Fruit fly (Drosophila melanogaster) whole organism, pupa: ENCODE measurements around the gene CG31342.

Experiments
- CG10348 ChIP-seq: fragments of 200-800 bp; sonication (Bioruptor generic); IDR thresholded peaks from 2 replicates; pipeline ENCODE4 v1.3.6; 2022; ENCODE audit warnings: missing biosample characterization, missing genetic modification characterization
- CG12605 ChIP-seq: fragments of 200-800 bp; sonication (Bioruptor generic); IDR thresholded peaks from 2 replicates; pipeline ENCODE4 v1.3.6; 2022; ENCODE audit warnings: missing biosample characterization, missing genetic modification characterization
- CG13204 ChIP-seq: fragments of 200-800 bp; sonication (Bioruptor generic); optimal IDR thresholded peaks from 2 replicates; lab custom pipeline; 2018; ENCODE audit warnings: missing biosample characterization, mild to moderate bottlenecking, missing genetic modification characterization, moderate library complexity
- CG14655 ChIP-seq: fragments of 200-800 bp; sonication (Bioruptor generic); optimal IDR thresholded peaks from 3 replicates; lab custom pipeline; 2017; ENCODE audit warnings: mild to moderate bottlenecking, missing biosample characterization, missing genetic modification reagents, missing genetic modification characterization
- CG15710 ChIP-seq: fragments of 200-800 bp; sonication (Bioruptor generic); optimal IDR thresholded peaks from 2 replicates; lab custom pipeline; 2018; ENCODE audit warnings: missing biosample characterization, mild to moderate bottlenecking, missing genetic modification characterization, moderate library complexity
- CG17806 ChIP-seq: fragments of 200-800 bp; sonication (Bioruptor generic); optimal IDR thresholded peaks from 2 replicates; lab custom pipeline; 2018; ENCODE audit warnings: missing biosample characterization, mild to moderate bottlenecking, missing genetic modification characterization, moderate library complexity
- CG32121 ChIP-seq: fragments of 200-800 bp; sonication (Bioruptor generic); IDR thresholded peaks from 2 replicates; pipeline ENCODE4 v1.3.6; 2022; ENCODE audit warnings: missing biosample characterization, missing genetic modification characterization
- CG34367 ChIP-seq: fragments of 200-800 bp; sonication (Bioruptor generic); optimal IDR thresholded peaks from 2 replicates; lab custom pipeline; 2018; ENCODE audit warnings: missing biosample characterization, mild to moderate bottlenecking, missing genetic modification characterization
- CG4496 ChIP-seq: fragments of 200-800 bp; sonication (Bioruptor generic); IDR thresholded peaks from 3 replicates; pipeline ENCODE4 v1.3.6; 2022; ENCODE audit warnings: missing biosample characterization, missing genetic modification characterization
- CG8159 ChIP-seq: fragments of 200-800 bp; sonication (Bioruptor generic); optimal IDR thresholded peaks from 3 replicates; lab custom pipeline; 2018; ENCODE audit warnings: missing biosample characterization, mild to moderate bottlenecking, missing genetic modification characterization, moderate library complexity
- CG8301 ChIP-seq: fragments of 200-800 bp; sonication (Bioruptor generic); optimal IDR thresholded peaks from 2 replicates; lab custom pipeline; 2018; ENCODE audit warnings: missing biosample characterization, mild to moderate bottlenecking, missing genetic modification characterization
- CG9948 ChIP-seq: fragments of 200-800 bp; sonication (Bioruptor generic); optimal IDR thresholded peaks from 2 replicates; lab custom pipeline; 2018; ENCODE audit warnings: missing biosample characterization, mild to moderate bottlenecking, missing genetic modification characterization, moderate library complexity
- D1 ChIP-seq: fragments of 200-800 bp; sonication (Bioruptor generic); optimal IDR thresholded peaks from 2 replicates; lab custom pipeline; 2018; ENCODE audit warnings: missing biosample characterization, mild to moderate bottlenecking, missing genetic modification characterization, moderate library complexity
- EcR ChIP-seq: fragments of 200-800 bp; sonication (Bioruptor generic); optimal IDR thresholded peaks from 3 replicates; lab custom pipeline; 2019; ENCODE audit warnings: missing biosample characterization, missing genetic modification characterization, mild to moderate bottlenecking, moderate library complexity, missing genetic modification reagents
- Ets98B ChIP-seq: fragments of 200-800 bp; sonication (Bioruptor generic); IDR thresholded peaks from 2 replicates; pipeline ENCODE4 v1.3.6; 2022; ENCODE audit warnings: missing biosample characterization, missing genetic modification characterization
- Pif1A ChIP-seq: fragments of 200-800 bp; sonication (Bioruptor generic); optimal IDR thresholded peaks from 3 replicates; lab custom pipeline; 2016; ENCODE audit warnings: missing biosample characterization, missing genetic modification characterization
- Pif1B ChIP-seq: fragments of 200-800 bp; sonication (Bioruptor generic); optimal IDR thresholded peaks from 3 replicates; lab custom pipeline; 2016; ENCODE audit warnings: missing biosample characterization, missing genetic modification characterization
- Snoo ChIP-seq: fragments of 200-800 bp; sonication (Bioruptor generic); optimal IDR thresholded peaks from 3 replicates; lab custom pipeline; 2017; ENCODE audit warnings: missing biosample characterization, mild to moderate bottlenecking, missing genetic modification characterization, inconsistent platforms
- fd96Ca ChIP-seq: fragments of 200-800 bp; sonication (Bioruptor generic); IDR thresholded peaks from 3 replicates; pipeline ENCODE4 v1.3.6; 2022; ENCODE audit warnings: missing biosample characterization, missing genetic modification characterization
- gl ChIP-seq: fragments of 200-800 bp; sonication (Bioruptor generic); optimal IDR thresholded peaks from 2 replicates; lab custom pipeline; 2018; ENCODE audit warnings: missing biosample characterization, mild to moderate bottlenecking, missing genetic modification characterization
- rn ChIP-seq: fragments of 200-800 bp; sonication (Bioruptor generic); IDR thresholded peaks from 2 replicates; pipeline ENCODE4 v1.3.6; 2022; ENCODE audit warnings: missing biosample characterization, missing genetic modification characterization

CG31342 gene

dm6 chr3R:13010905-13011620 is 25.2 kb downstream of the CG31342 start, which contains the start of gene CG8031:
Gene CG8031, minus strand, starts transcription at chr3R:13011310.
- TF ChIP-seq CG34367 (no peak), rn (no peak), CG4496 (GFP tag; lab: Robert Waterston, UW) (0 out of 3 replicates have a peak, but pooled peaks have one; percentile 29), Ets98B (peak; percentile 12; the same call in 1 of the 2 replicates), CG32121 (GFP tag; lab: Robert Waterston, UW) (no peak), CG8159 (peak; percentile 99), CG14655 (GFP tag; lab: Kevin White, UChicago) (no peak), CG13204 (GFP tag; lab: Kevin White, UChicago) (no peak), EcR (GFP tag; lab: Kevin White, UChicago) (peak; percentile 100), CG10348 (GFP tag; lab: Robert Waterston, UW) (no peak)

DNA sequence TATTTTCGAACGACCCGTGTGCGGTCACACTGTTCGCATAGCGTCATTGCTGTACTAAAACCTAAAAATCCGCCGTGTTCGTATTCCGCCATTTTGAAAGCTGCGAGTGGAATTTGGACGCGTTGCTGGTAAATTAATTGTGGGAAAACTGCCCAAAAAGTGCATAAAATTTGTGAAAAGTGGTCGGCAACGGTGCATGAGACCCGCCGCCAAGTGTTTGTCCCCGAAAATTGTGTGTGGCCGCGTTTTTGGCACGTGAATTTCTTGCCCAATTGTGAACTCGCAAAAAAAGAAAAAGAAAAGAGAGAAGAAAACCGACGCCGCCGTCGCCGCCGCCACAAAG is 25.8 kb downstream of the CG31342 start, which contains the start of gene CtBP:
Gene CtBP (plus strand): TSS at position 29 of the 343 bp plus-strand sequence.
- TF ChIP-seq CG9948 (tag; lab: Kevin White, UChicago): no peak
- no peak for TF ChIP-seq rn
- no peak for TF ChIP-seq CG15710 (tag; lab: Kevin White, UChicago)
- no peak for TF ChIP-seq Pif1A (GFP tag; lab: Kevin White, UChicago)
- TF ChIP-seq CG10348 (GFP tag; lab: Robert Waterston, UW): no peak
- TF ChIP-seq EcR (GFP tag; lab: Kevin White, UChicago): no peak
- peak; percentile 14; the same call in 1 of the 2 replicates for TF ChIP-seq CG12605 (GFP tag; lab: Robert Waterston, UW)
- peak; percentile 23; the same call in 1 of the 3 replicates for TF ChIP-seq CG4496 (GFP tag; lab: Robert Waterston, UW)

dm6 chr3R:13012351-13012750 is 26.5 kb downstream of the CG31342 start:
- TF ChIP-seq fd96Ca (GFP tag; lab: Robert Waterston, UW): peak; percentile 90
- peak; percentile 68 for TF ChIP-seq CG8159
- no peak for TF ChIP-seq D1 (tag; lab: Kevin White, UChicago)
- peak; percentile 47 for TF ChIP-seq Snoo (tag; lab: Kevin White, UChicago)
- TF ChIP-seq Pif1A (GFP tag; lab: Kevin White, UChicago): peak; percentile 75
- TF ChIP-seq CG8301 (tag; lab: Kevin White, UChicago): peak; percentile 60
- TF ChIP-seq EcR (GFP tag; lab: Kevin White, UChicago): peak; percentile 72
- peak; percentile 48; the same call in 1 of the 2 replicates for TF ChIP-seq CG10348 (GFP tag; lab: Robert Waterston, UW)
- peak; percentile 47 for TF ChIP-seq CG9948 (tag; lab: Kevin White, UChicago)
- TF ChIP-seq CG32121 (GFP tag; lab: Robert Waterston, UW): peak; percentile 91
- peak; percentile 73; the same call in 1 of the 2 replicates for TF ChIP-seq CG12605 (GFP tag; lab: Robert Waterston, UW)
- TF ChIP-seq Pif1B (GFP tag; lab: Kevin White, UChicago): peak; percentile 63
- TF ChIP-seq gl: peak; percentile 58
- TF ChIP-seq rn: peak; percentile 43; the same call in 1 of the 2 replicates
- TF ChIP-seq CG14655 (GFP tag; lab: Kevin White, UChicago): no peak
- peak; percentile 91 for TF ChIP-seq CG4496 (GFP tag; lab: Robert Waterston, UW)
- TF ChIP-seq CG17806 (tag; lab: Kevin White, UChicago): peak; percentile 56
- TF ChIP-seq CG15710 (tag; lab: Kevin White, UChicago): peak; percentile 65
- peak; percentile 89 for TF ChIP-seq Ets98B
- TF ChIP-seq CG13204 (GFP tag; lab: Kevin White, UChicago): peak; percentile 47
- peak; percentile 53 for TF ChIP-seq CG34367

DNA sequence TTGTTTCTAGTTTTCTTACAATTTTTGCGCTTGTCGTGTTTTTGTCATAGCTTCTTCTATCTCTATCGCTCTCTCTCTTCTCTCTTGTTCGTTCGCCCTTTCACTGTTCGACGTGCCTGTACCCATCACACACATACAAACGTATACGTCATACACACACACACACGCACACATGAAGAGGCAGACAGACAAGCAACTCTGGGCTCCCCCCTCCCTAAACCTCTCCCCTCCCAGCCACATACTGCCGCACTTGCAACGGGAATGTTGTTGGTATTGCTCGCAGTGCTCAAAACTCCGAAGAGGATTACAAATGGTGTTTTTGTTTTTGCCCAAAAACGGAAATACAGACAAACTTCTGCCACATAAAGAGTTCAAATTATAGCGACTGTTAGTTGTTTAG is 27.1 kb downstream of the CG31342 start:
- TF ChIP-seq CG4496 (GFP tag; lab: Robert Waterston, UW) (0 out of 3 replicates have a peak, but pooled peaks have one; percentile 16), CG9948 (tag; lab: Kevin White, UChicago) (no peak), CG12605 (GFP tag; lab: Robert Waterston, UW) (peak; percentile 18; the same call in 1 of the 2 replicates), fd96Ca (GFP tag; lab: Robert Waterston, UW) (peak; percentile 32; the same call in 1 of the 3 replicates), CG32121 (GFP tag; lab: Robert Waterston, UW) (0 out of 2 replicates have a peak, but pooled peaks have one; percentile 14), CG13204 (GFP tag; lab: Kevin White, UChicago) (peak; percentile 70), Pif1A (GFP tag; lab: Kevin White, UChicago) (no peak)
- TF ChIP-seq, all 21 proteins: peak for 5

dm6 chr3R:13014168-13014881 is 28.5 kb downstream of the CG31342 start:
- peak; percentile 48; the same call in 2 of the 3 replicates for TF ChIP-seq fd96Ca (GFP tag; lab: Robert Waterston, UW)
- TF ChIP-seq rn: 0 out of 2 replicates have a peak, but pooled peaks have one; percentile 30
- TF ChIP-seq CG34367: no peak
- TF ChIP-seq CG8301 (tag; lab: Kevin White, UChicago): no peak
- TF ChIP-seq Ets98B: peak; percentile 34
- no peak for TF ChIP-seq CG10348 (GFP tag; lab: Robert Waterston, UW)
- TF ChIP-seq CG13204 (GFP tag; lab: Kevin White, UChicago): no peak
- no peak for TF ChIP-seq EcR (GFP tag; lab: Kevin White, UChicago)
- TF ChIP-seq Pif1A (GFP tag; lab: Kevin White, UChicago): no peak
- TF ChIP-seq CG17806 (tag; lab: Kevin White, UChicago): no peak
- TF ChIP-seq Snoo (tag; lab: Kevin White, UChicago): no peak
- 0 out of 2 replicates have a peak, but pooled peaks have one; percentile 9 for TF ChIP-seq CG12605 (GFP tag; lab: Robert Waterston, UW)
- TF ChIP-seq CG32121 (GFP tag; lab: Robert Waterston, UW): peak; percentile 54; the same call in 1 of the 2 replicates
- TF ChIP-seq CG15710 (tag; lab: Kevin White, UChicago): no peak
- TF ChIP-seq gl: no peak
- TF ChIP-seq CG8159: no peak
- no peak for TF ChIP-seq Pif1B (GFP tag; lab: Kevin White, UChicago)
- peak; percentile 22 for TF ChIP-seq CG14655 (GFP tag; lab: Kevin White, UChicago)
- TF ChIP-seq D1 (tag; lab: Kevin White, UChicago): no peak
- peak; percentile 58 for TF ChIP-seq CG4496 (GFP tag; lab: Robert Waterston, UW)
- no peak for TF ChIP-seq CG9948 (tag; lab: Kevin White, UChicago)
- TF ChIP-seq, all 21 proteins: peak for 7
